Fruit fly (Drosophila melanogaster): Measurements from ENCODE around the gene Gbeta5.

Gbeta5 gene

dm6 chrX:8196598-8197228 is 44.6 kb upstream of the Gbeta5 start (continued):
- TF ChIP-seq jigr1 (GFP tag; IDR thresholded peaks at IDR 0.05), result 0 out of 3 replicates have a peak, but pooled peaks have one; percentile 17
- TF ChIP-seq CG18599 (GFP tag; optimal IDR thresholded peaks at IDR 0.05), result no peak
- TF ChIP-seq Bdp1 (GFP tag; optimal IDR thresholded peaks at IDR 0.05), result no peak
- no peak for TF ChIP-seq CG7745 (tag; optimal IDR thresholded peaks at IDR 0.05)
- TF ChIP-seq cg (GFP tag; optimal IDR thresholded peaks at IDR 0.05), result no peak
- TF ChIP-seq schlank (tag; optimal IDR thresholded peaks at IDR 0.05), result no peak
- no peak for TF ChIP-seq Dad (GFP tag; optimal IDR thresholded peaks at IDR 0.05)
- TF ChIP-seq CG5953 (GFP tag; IDR thresholded peaks at IDR 0.05), result peak; percentile 68
- TF ChIP-seq eyg (GFP tag; optimal IDR thresholded peaks at IDR 0.05), result no peak
- peak; percentile 53; the same call in 1 of the 3 replicates for TF ChIP-seq H15 (GFP tag; IDR thresholded peaks at IDR 0.05)
- peak; percentile 59 for TF ChIP-seq CG12769 (tag; optimal IDR thresholded peaks at IDR 0.05)
- TF ChIP-seq CG17359 (tag; optimal IDR thresholded peaks at IDR 0.05), result peak; percentile 73
- no peak for TF ChIP-seq CG34376 (GFP tag; optimal IDR thresholded peaks at IDR 0.05)
- TF ChIP-seq CTCF (GFP tag; optimal IDR thresholded peaks at IDR 0.05), result no peak
- no peak for TF ChIP-seq CG3847 (GFP tag; IDR thresholded peaks at IDR 0.05)
- peak; percentile 12 for TF ChIP-seq ems (GFP tag; optimal IDR thresholded peaks at IDR 0.05)
- peak; percentile 58 for TF ChIP-seq H2.0 (GFP tag; IDR thresholded peaks at IDR 0.05)
- no peak for TF ChIP-seq CG18476 (GFP tag; optimal IDR thresholded peaks at IDR 0.05)
- TF ChIP-seq pum (GFP tag; optimal IDR thresholded peaks at IDR 0.05), result no peak
- TF ChIP-seq nmo (GFP tag; optimal IDR thresholded peaks at IDR 0.05), result peak; percentile 46
- peak; percentile 63 for TF ChIP-seq CG17328 (GFP tag; IDR thresholded peaks at IDR 0.05)
- no peak for TF ChIP-seq cas (GFP tag; IDR thresholded peaks at IDR 0.05)
- 0 out of 2 replicates have a peak, but pooled peaks have one; percentile 29 for TF ChIP-seq CG11696 (GFP tag; IDR thresholded peaks at IDR 0.05)
- no peak for TF ChIP-seq p53 (GFP tag; optimal IDR thresholded peaks at IDR 0.05)
- TF ChIP-seq Sox100B (GFP tag; optimal IDR thresholded peaks at IDR 0.05), result peak; percentile 40
- TF ChIP-seq nerfin-2 (GFP tag; IDR thresholded peaks at IDR 0.05; ENCODE audit: partially characterized antibody), result no peak
- peak; percentile 54; the same call in 1 of the 3 replicates for TF ChIP-seq CG7357 (GFP tag; IDR thresholded peaks at IDR 0.05)
- peak; percentile 48; the same call in 1 of the 2 replicates for TF ChIP-seq Atf6 (GFP tag; IDR thresholded peaks at IDR 0.05)
- TF ChIP-seq vnd (GFP tag; IDR thresholded peaks at IDR 0.05; ENCODE audit: partially characterized antibody), result no peak
- TF ChIP-seq Bteb2 (GFP tag; optimal IDR thresholded peaks at IDR 0.05), result no peak
- no peak for TF ChIP-seq Lhr (GFP tag; optimal IDR thresholded peaks at IDR 0.05)
- TF ChIP-seq MBD-R2 (GFP tag; IDR thresholded peaks at IDR 0.05), result no peak
- no peak for TF ChIP-seq abd-A (tag; optimal IDR thresholded peaks at IDR 0.05)
- TF ChIP-seq Atf-2 (GFP tag; optimal IDR thresholded peaks at IDR 0.05), result no peak
- TF ChIP-seq CG17829 (tag; optimal IDR thresholded peaks at IDR 0.05), result peak; percentile 20
- no peak for TF ChIP-seq Side (GFP tag; optimal IDR thresholded peaks at IDR 0.05)
- no peak for TF ChIP-seq CG33557 (GFP tag; optimal IDR thresholded peaks at IDR 0.05)
- peak; percentile 68 for TF ChIP-seq Ptx1 (GFP tag; IDR thresholded peaks at IDR 0.05)
- TF ChIP-seq CG15011 (GFP tag; optimal IDR thresholded peaks at IDR 0.05), result no peak
- TF ChIP-seq CG10462 (GFP tag; optimal IDR thresholded peaks at IDR 0.05), result no peak
- TF ChIP-seq PHDP (tag; optimal IDR thresholded peaks at IDR 0.05), result peak; percentile 30
- TF ChIP-seq disco-r (GFP tag; optimal IDR thresholded peaks at IDR 0.05), result no peak
- TF ChIP-seq vfl (GFP tag; optimal IDR thresholded peaks at IDR 0.05), result no peak
- no peak for TF ChIP-seq CG16863 (GFP tag; optimal IDR thresholded peaks at IDR 0.05)
- peak; percentile 74 for TF ChIP-seq dysf (GFP tag; IDR thresholded peaks at IDR 0.05)
- no peak for TF ChIP-seq Scr (GFP tag; IDR thresholded peaks at IDR 0.05; ENCODE audit: partially characterized antibody)
- no peak for TF ChIP-seq crp (GFP tag; optimal IDR thresholded peaks at IDR 0.05)
- no peak for TF ChIP-seq CG31365 (tag; optimal IDR thresholded peaks at IDR 0.05)
- TF ChIP-seq pan (optimal IDR thresholded peaks at IDR 0.05), result no peak
- TF ChIP-seq pan (GFP tag; optimal IDR thresholded peaks at IDR 0.05 in 1 of 2, IDR thresholded peaks at IDR 0.05 in 1 of 2), result peak in 1 of 2 experiments; percentile 77
- TF ChIP-seq CG1792 (GFP tag; optimal IDR thresholded peaks at IDR 0.05), result no peak

Measured in whole organism, embryonic.